Fruit fly (Drosophila melanogaster) whole organism, wandering third instar larva: ENCODE results near the gene p53.

Experiments
- Abd-B ChIP-seq: fragments of >200 bp; optimal IDR thresholded peaks from 2 replicates; lab custom pipeline; 2017; ENCODE audit warnings: missing biosample characterization, missing genetic modification characterization
- Dif ChIP-seq: fragments of 200-275, 200-300 bp; sonication (Bioruptor generic); optimal IDR thresholded peaks from 2 replicates; lab custom pipeline; 2018; ENCODE audit warnings: missing biosample characterization, missing genetic modification characterization; ENCODE audit not compliant: partially characterized antibody
- Hnf4 ChIP-seq: fragments of 200-800 bp; sonication (Bioruptor generic); optimal IDR thresholded peaks from 2 replicates; lab custom pipeline; 2016; ENCODE audit warnings: missing biosample characterization, mild to moderate bottlenecking, missing genetic modification characterization
- Hr83 ChIP-seq: fragments of 200-300 bp; sonication (Bioruptor generic); optimal IDR thresholded peaks from 2 replicates; lab custom pipeline; 2016; ENCODE audit warnings: missing biosample characterization, mild to moderate bottlenecking, missing genetic modification characterization, moderate library complexity; ENCODE audit not compliant: poor library complexity, severe bottlenecking
- dmrt93B ChIP-seq: fragments of 200-800 bp; sonication (Bioruptor generic); optimal IDR thresholded peaks from 2 replicates; lab custom pipeline; 2018; ENCODE audit warnings: missing biosample characterization, mild to moderate bottlenecking, missing genetic modification characterization
- dsf ChIP-seq: sonication (Bioruptor generic); optimal IDR thresholded peaks from 2 replicates; lab custom pipeline; 2016; ENCODE audit warnings: missing biosample characterization, missing genetic modification characterization, borderline replicate concordance
- foxo ChIP-seq, 2 experiments: fragments of 200-800 bp; sonication (Bioruptor generic); optimal IDR thresholded peaks; 2 replicates in 1 of 2; 3 replicates in 1 of 2; lab custom pipeline; 2016 to 2017; ENCODE audit warnings: missing biosample characterization in 2 of 2, missing genetic modification characterization in 2 of 2
- fru ChIP-seq: fragments of 200-800 bp; sonication (Bioruptor generic); optimal IDR thresholded peaks from 3 replicates; lab custom pipeline; 2016; ENCODE audit warnings: missing biosample characterization, mild to moderate bottlenecking, missing genetic modification characterization
- h ChIP-seq: fragments of 200-800 bp; sonication (Bioruptor generic); optimal IDR thresholded peaks from 3 replicates; lab custom pipeline; 2016; ENCODE audit warnings: missing biosample characterization, mild to moderate bottlenecking, missing genetic modification characterization
- pan ChIP-seq: fragments of >200 bp; optimal IDR thresholded peaks from 2 replicates; lab custom pipeline; 2017
- psq ChIP-seq: fragments of 200-800 bp; sonication (Bioruptor generic); optimal IDR thresholded peaks from 3 replicates; lab custom pipeline; 2017; ENCODE audit warnings: missing biosample characterization, mild to moderate bottlenecking, missing genetic modification characterization, moderate library complexity
- sv ChIP-seq: fragments of 200-800 bp; sonication (Bioruptor generic); optimal IDR thresholded peaks from 3 replicates; lab custom pipeline; 2016; ENCODE audit warnings: missing biosample characterization, missing genetic modification characterization
- tai ChIP-seq: sonication (Bioruptor generic); optimal IDR thresholded peaks from 2 replicates; lab custom pipeline; 2016; ENCODE audit warnings: missing biosample characterization, missing genetic modification characterization
- usp ChIP-seq: fragments of >200 bp; optimal IDR thresholded peaks from 2 replicates; lab custom pipeline; 2017; ENCODE audit warnings: missing biosample characterization, missing genetic modification characterization

dm6 chr3R:23053936-23054335 lies at the start of gene p53:
- TF ChIP-seq psq (GFP tag; lab: Kevin White, UChicago) (no peak), usp (GFP tag; lab: Kevin White, UChicago) (no peak), Dif (GFP tag; lab: Kevin White, UChicago) (no peak), dmrt93B (GFP tag; lab: Kevin White, UChicago) (peak; percentile 69), Hr83 (GFP tag; lab: Kevin White, UChicago) (peak; percentile 62), tai (GFP tag; lab: Kevin White, UChicago) (no peak), dsf (GFP tag; lab: Kevin White, UChicago) (no peak), sv (GFP tag; lab: Kevin White, UChicago) (peak; percentile 64), pan (no peak), Hnf4 (GFP tag; lab: Kevin White, UChicago) (no peak), fru (peak; percentile 20), Abd-B (no peak), foxo (GFP tag; optimal IDR thresholded peaks at IDR 0.05; lab: Kevin White, UChicago) (peak in 1 of 2 experiments; percentile 39), h (GFP tag; lab: Kevin White, UChicago) (peak; percentile 55)
